Worm (Caenorhabditis elegans) whole organism, L2 larva: ENCODE measurements around the gene T25B9.2.

ENCODE experiments used
- aly-2 ChIP-seq: fragments of 150-350 bp; optimal IDR thresholded peaks from 2 replicates; lab custom pipeline; 2014; ENCODE audit warnings: missing biosample characterization, missing genetic modification characterization
- ama-1 ChIP-seq: fragments of 150-350 bp; optimal IDR thresholded peaks from 2 replicates; lab custom pipeline; 2018; ENCODE audit warnings: inconsistent platforms
- lin-39 ChIP-seq: fragments of 150-350 bp; optimal IDR thresholded peaks from 2 replicates; lab custom pipeline; 2014; ENCODE audit warnings: missing biosample characterization, missing genetic modification reagents, missing genetic modification characterization
- mab-5 ChIP-seq: fragments of 150-350 bp; optimal IDR thresholded peaks from 2 replicates; lab custom pipeline; 2014; ENCODE audit warnings: missing biosample characterization, missing genetic modification characterization
- mbf-1 ChIP-seq: sonication (generic microtip); optimal IDR thresholded peaks from 2 replicates; lab custom pipeline; 2017; ENCODE audit warnings: missing biosample characterization, missing genetic modification characterization
- nhr-11 ChIP-seq: fragments of 150-350 bp; optimal IDR thresholded peaks from 2 replicates; lab custom pipeline; 2014; ENCODE audit warnings: missing biosample characterization, missing genetic modification characterization
- nhr-12 ChIP-seq: fragments of 150-350 bp; optimal IDR thresholded peaks from 2 replicates; lab custom pipeline; 2014; ENCODE audit warnings: missing biosample characterization, missing genetic modification characterization
- nhr-237 ChIP-seq: fragments of 150-350 bp; optimal IDR thresholded peaks from 2 replicates; lab custom pipeline; 2014; ENCODE audit warnings: missing biosample characterization, missing genetic modification characterization
- nhr-6 ChIP-seq: fragments of 150-350 bp; optimal IDR thresholded peaks from 2 replicates; lab custom pipeline; 2014; ENCODE audit warnings: missing biosample characterization, missing genetic modification characterization
- sem-4 ChIP-seq: fragments of 150-350 bp; optimal IDR thresholded peaks from 2 replicates; lab custom pipeline; 2014; ENCODE audit warnings: missing biosample characterization, missing genetic modification reagents, missing genetic modification characterization
- skn-1 ChIP-seq: sonication (generic microtip); optimal IDR thresholded peaks from 2 replicates; lab custom pipeline; 2017; ENCODE audit warnings: missing biosample characterization, missing genetic modification characterization
- snpc-4 ChIP-seq: fragments of 150-350 bp; optimal IDR thresholded peaks from 2 replicates; lab custom pipeline; 2014; ENCODE audit warnings: missing biosample characterization, missing genetic modification characterization
- unc-55 ChIP-seq: fragments of 150-350 bp; sonication (generic microtip); optimal IDR thresholded peaks from 3 replicates; lab custom pipeline; 2014; ENCODE audit warnings: missing biosample characterization, missing genetic modification reagents, missing genetic modification characterization
- ztf-11 ChIP-seq: sonication (generic microtip); optimal IDR thresholded peaks from 2 replicates; lab custom pipeline; 2017; ENCODE audit warnings: missing biosample characterization, missing genetic modification characterization

- TF ChIP-seq nhr-6 (tag; lab: Kevin White, UChicago) = no peak
- TF ChIP-seq ama-1 (lab: Kevin White, UChicago) = no peak
- no peak for TF ChIP-seq nhr-237 (tag; lab: Kevin White, UChicago)
- TF ChIP-seq nhr-11 (tag; lab: Kevin White, UChicago) = no peak
- TF ChIP-seq snpc-4 (tag; lab: Kevin White, UChicago) = no peak
- TF ChIP-seq aly-2 = no peak
- TF ChIP-seq lin-39 = no peak
- TF ChIP-seq mbf-1 = no peak
- no peak for TF ChIP-seq nhr-12 (tag; lab: Kevin White, UChicago)
- no peak for TF ChIP-seq sem-4
- TF ChIP-seq mab-5 (tag; lab: Kevin White, UChicago) = no peak
- TF ChIP-seq unc-55 (GFP tag; lab: Kevin White, UChicago) = no peak
- no peak for TF ChIP-seq skn-1
- TF ChIP-seq ztf-11 (tag; lab: Kevin White, UChicago) = no peak
These were observed 23.9 kb downstream of the T25B9.2 start, which contains the start of gene ZC168.2 for ce11 chrIV:10727734-10728133.
